Fruit fly (Drosophila melanogaster) Kc167 (cell line): ENCODE results near the gene CG42324.

Source experiments
- h ChIP-seq: fragments of >200 bp; optimal IDR thresholded peaks from 3 replicates; lab custom pipeline; 2018; ENCODE audit warnings: missing external identifiers
- insv ChIP-seq: fragments of >200 bp; optimal IDR thresholded peaks from 3 replicates; lab custom pipeline; 2018; ENCODE audit warnings: missing external identifiers
- psq ChIP-seq: fragments of >200 bp; optimal IDR thresholded peaks from 2 replicates; lab custom pipeline; 2017; ENCODE audit warnings: missing external identifiers
- ttk ChIP-seq: sonication (Bioruptor generic); optimal IDR thresholded peaks from 2 replicates; lab custom pipeline; 2017; ENCODE audit warnings: missing external identifiers

dm6 chr3L:3439598-3439997, 32.6 kb upstream of the CG42324 start:
- TF ChIP-seq h (lab: Kevin White, UChicago) (no peak), insv (lab: Kevin White, UChicago) (no peak), psq (lab: Kevin White, UChicago) (no peak), ttk (no peak)
